Worm (Caenorhabditis elegans): ENCODE results near the gene T04C12.1.

- no peak for TF ChIP-seq W03F9.2 (tag; optimal IDR thresholded peaks at IDR 0.05)
- TF ChIP-seq him-1 (tag; optimal IDR thresholded peaks at IDR 0.05) = no peak
Measured at ce11 chrV:11076403-11076802, 17.3 kb upstream of the T04C12.1 start.
